Fruit fly (Drosophila melanogaster) whole organism, pupa: Measurements from ENCODE around the gene stg.

Experiments used
- CG9948 ChIP-seq: fragments of 200-800 bp; sonication (Bioruptor generic); optimal IDR thresholded peaks from 2 replicates; lab custom pipeline; 2018; ENCODE audit warnings: missing biosample characterization, mild to moderate bottlenecking, missing genetic modification characterization, moderate library complexity
- Pif1B ChIP-seq: fragments of 200-800 bp; sonication (Bioruptor generic); optimal IDR thresholded peaks from 3 replicates; lab custom pipeline; 2016; ENCODE audit warnings: missing biosample characterization, missing genetic modification characterization

DNA sequence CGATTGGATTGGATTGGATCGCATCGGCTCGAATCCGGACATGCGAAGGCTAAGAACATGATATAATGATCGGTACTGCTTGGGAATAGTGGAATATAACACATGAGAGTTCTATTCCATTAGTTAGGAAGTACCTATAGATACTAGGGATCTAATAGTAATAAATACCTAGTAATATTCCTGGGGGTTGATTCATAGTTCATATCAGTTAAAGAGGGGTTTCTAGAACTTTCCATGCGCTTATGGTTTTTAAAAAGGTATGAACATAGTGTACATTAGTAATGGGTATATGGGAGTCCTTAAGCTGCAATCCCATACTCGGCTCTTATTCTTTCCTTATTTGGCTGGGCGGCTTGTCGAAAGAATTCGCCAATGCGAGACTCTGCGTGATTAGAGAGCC, 28.7 kb upstream of the stg start:
- TF ChIP-seq Pif1B, result no peak
- no peak for TF ChIP-seq CG9948 (tag; lab: Kevin White, UChicago)
